Fruit fly (Drosophila melanogaster) whole organism, wandering third instar larva: Measurements from ENCODE around the gene Ir67a.

Source experiments
- CrebA ChIP-seq: fragments of 200-800 bp; sonication (Bioruptor generic); optimal IDR thresholded peaks from 2 replicates; lab custom pipeline; 2016; ENCODE audit warnings: missing biosample characterization, mild to moderate bottlenecking, missing genetic modification characterization, borderline replicate concordance
- Hnf4 ChIP-seq: fragments of 200-800 bp; sonication (Bioruptor generic); optimal IDR thresholded peaks from 2 replicates; lab custom pipeline; 2016; ENCODE audit warnings: missing biosample characterization, mild to moderate bottlenecking, missing genetic modification characterization
- Jra ChIP-seq: sonication (Bioruptor generic); optimal IDR thresholded peaks from 2 replicates; lab custom pipeline; 2016; ENCODE audit warnings: missing biosample characterization, missing genetic modification characterization
- OdsH ChIP-seq: fragments of 200-800 bp; sonication (Bioruptor generic); optimal IDR thresholded peaks from 2 replicates; lab custom pipeline; 2016; ENCODE audit warnings: missing biosample characterization, mild to moderate bottlenecking, missing genetic modification characterization
- Rel ChIP-seq, 2 experiments: fragments of 200-800 bp; sonication (Bioruptor generic) in 1 of 2; optimal IDR thresholded peaks; 2 replicates in 1 of 2; 3 replicates in 1 of 2; lab custom pipeline; 2016 to 2019; ENCODE audit warnings: mild to moderate bottlenecking in 2 of 2, missing biosample characterization in 2 of 2, missing genetic modification characterization in 2 of 2, moderate library complexity in 1 of 2
- Sp1 ChIP-seq: fragments of 200-800 bp; sonication (Bioruptor generic); optimal IDR thresholded peaks from 3 replicates; lab custom pipeline; 2019; ENCODE audit warnings: missing biosample characterization, mild to moderate bottlenecking, missing genetic modification characterization, moderate library complexity
- Vsx2 ChIP-seq: fragments of 200-300, 225-300 bp; sonication (Bioruptor generic); optimal IDR thresholded peaks from 2 replicates; lab custom pipeline; 2018; ENCODE audit warnings: missing biosample characterization, missing genetic modification characterization; ENCODE audit not compliant: partially characterized antibody
- dl ChIP-seq, 2 experiments: fragments of 175-275, 200-275 bp in 1 of 2; fragments of 200-275 bp in 1 of 2; sonication (Bioruptor generic); optimal IDR thresholded peaks; lab custom pipeline; 2018; ENCODE audit warnings: mild to moderate bottlenecking in 2 of 2, missing biosample characterization in 2 of 2, missing genetic modification characterization in 2 of 2, moderate library complexity in 2 of 2; ENCODE audit not compliant: partially characterized antibody in 2 of 2, insufficient read depth in 1 of 2
- dmrt93B ChIP-seq: fragments of 200-800 bp; sonication (Bioruptor generic); optimal IDR thresholded peaks from 2 replicates; lab custom pipeline; 2018; ENCODE audit warnings: missing biosample characterization, mild to moderate bottlenecking, missing genetic modification characterization
- ey ChIP-seq: fragments of 200-800 bp; sonication (Bioruptor generic); optimal IDR thresholded peaks from 2 replicates; lab custom pipeline; 2016; ENCODE audit warnings: missing biosample characterization, missing genetic modification characterization
- lola ChIP-seq: fragments of >200 bp; optimal IDR thresholded peaks from 2 replicates; lab custom pipeline; 2017; ENCODE audit warnings: missing biosample characterization, missing genetic modification characterization
- psq ChIP-seq: fragments of 200-800 bp; sonication (Bioruptor generic); optimal IDR thresholded peaks from 3 replicates; lab custom pipeline; 2017; ENCODE audit warnings: missing biosample characterization, mild to moderate bottlenecking, missing genetic modification characterization, moderate library complexity
- usp ChIP-seq: fragments of >200 bp; optimal IDR thresholded peaks from 2 replicates; lab custom pipeline; 2017; ENCODE audit warnings: missing biosample characterization, missing genetic modification characterization

DNA sequence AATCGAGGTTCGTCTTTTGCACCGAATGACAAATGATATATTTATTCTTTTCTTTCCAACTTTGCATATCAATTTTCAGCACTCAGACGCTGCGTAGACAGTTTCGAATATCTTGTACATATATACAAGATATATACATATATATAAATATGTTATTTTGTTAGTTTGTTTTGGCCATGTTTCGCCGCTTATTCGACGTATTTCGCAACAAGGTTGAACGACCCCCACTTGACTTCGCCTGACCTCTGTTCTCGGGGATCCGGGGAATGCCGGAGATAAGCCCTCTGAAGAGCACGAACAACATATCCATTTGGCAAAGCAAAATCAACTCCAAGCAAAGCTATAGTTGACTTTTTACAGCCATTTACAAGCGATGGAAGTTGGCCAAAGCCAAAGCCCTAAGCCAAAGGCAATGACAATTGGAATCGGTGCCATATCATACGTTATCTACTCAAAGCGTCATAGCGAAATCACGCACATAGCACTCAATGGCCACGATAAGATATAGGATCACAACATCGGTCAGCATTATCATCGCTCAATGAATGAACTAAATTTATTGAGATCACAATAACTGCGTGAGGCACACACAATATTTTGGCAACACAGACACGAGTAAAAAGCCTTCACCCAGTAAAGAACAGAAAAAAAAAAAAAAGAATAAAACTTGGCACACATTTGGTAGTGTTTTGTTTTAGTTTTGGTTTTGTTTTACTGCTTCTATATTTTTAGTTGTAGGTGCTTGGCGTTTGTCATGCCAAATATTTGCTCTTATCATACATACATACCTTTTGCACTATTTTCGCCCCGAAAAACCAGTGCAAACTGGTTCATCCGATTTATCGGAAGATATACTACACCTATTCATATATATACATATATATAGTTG lies 43.6 kb downstream of the Ir67a start:
- TF ChIP-seq Jra (GFP tag; lab: Kevin White, UChicago) (no peak), Sp1 (GFP tag; lab: Kevin White, UChicago) (no peak), Hnf4 (GFP tag; lab: Kevin White, UChicago) (no peak), OdsH (GFP tag; lab: Kevin White, UChicago) (no peak), ey (no peak), Rel (GFP tag; optimal IDR thresholded peaks at IDR 0.05; lab: Kevin White, UChicago) (no peak), Rel (tag; optimal IDR thresholded peaks at IDR 0.05; lab: Kevin White, UChicago) (peak; percentile 80), Vsx2 (GFP tag; lab: Kevin White, UChicago) (no peak), usp (GFP tag; lab: Kevin White, UChicago) (no peak), psq (GFP tag; lab: Kevin White, UChicago) (no peak), lola (GFP tag; lab: Kevin White, UChicago) (no peak), dmrt93B (no peak), CrebA (no peak), dl (GFP tag; optimal IDR thresholded peaks at IDR 0.05; lab: Kevin White, UChicago; ENCODE audit: insufficient read depth in 1 of 2, partially characterized antibody in 2 of 2) (no peak)
